Worm (Caenorhabditis elegans) whole organism, late embryonic: ENCODE results near the gene Y69E1A.4.

Source experiments
- F13H6.1 ChIP-seq: sonication (generic microtip); optimal IDR thresholded peaks from 2 replicates; lab custom pipeline; 2016; ENCODE audit warnings: missing genetic modification characterization, missing compliant biosample characterization
- K09A11.1 ChIP-seq: sonication (generic microtip); optimal IDR thresholded peaks from 2 replicates; lab custom pipeline; 2017; ENCODE audit warnings: antibody characterized with exemption, mild to moderate bottlenecking, missing genetic modification characterization, missing compliant biosample characterization; ENCODE audit not compliant: insufficient read depth
- T23F11.4 ChIP-seq: fragments of 200-800 bp; sonication (Bioruptor generic); optimal IDR thresholded peaks from 2 replicates; lab custom pipeline; 2018; ENCODE audit warnings: mild to moderate bottlenecking, missing genetic modification characterization, missing compliant biosample characterization
- ceh-18 ChIP-seq: sonication (generic microtip); optimal IDR thresholded peaks from 2 replicates; lab custom pipeline; 2016; ENCODE audit warnings: missing genetic modification characterization, missing compliant biosample characterization
- ceh-19 ChIP-seq: fragments of 200-800 bp; sonication (Bioruptor generic); optimal IDR thresholded peaks from 2 replicates; lab custom pipeline; 2018; ENCODE audit warnings: mild to moderate bottlenecking, missing genetic modification characterization, missing compliant biosample characterization
- ceh-2 ChIP-seq: sonication (generic microtip); optimal IDR thresholded peaks from 2 replicates; lab custom pipeline; 2016; ENCODE audit warnings: missing genotype, missing genetic modification characterization, missing compliant biosample characterization
- ceh-30 ChIP-seq: fragments of 150-350 bp; optimal IDR thresholded peaks from 2 replicates; lab custom pipeline; 2014; ENCODE audit warnings: missing biosample characterization, missing genetic modification characterization
- ceh-45 ChIP-seq: fragments of 200-800 bp; sonication (Bioruptor generic); IDR thresholded peaks from 2 replicates; pipeline ENCODE4 v1.3.6; 2022; ENCODE audit warnings: missing genetic modification reagents, missing genetic modification characterization, missing compliant biosample characterization
- ceh-6 ChIP-seq: fragments of 200-800 bp; sonication (Bioruptor generic); optimal IDR thresholded peaks from 2 replicates; lab custom pipeline; 2018; ENCODE audit warnings: mild to moderate bottlenecking, missing genetic modification characterization, missing compliant biosample characterization
- dve-1 ChIP-seq: sonication (generic microtip); optimal IDR thresholded peaks from 2 replicates; lab custom pipeline; 2017; ENCODE audit warnings: antibody characterized with exemption, mild to moderate bottlenecking, missing genetic modification characterization, missing compliant biosample characterization
- elt-2 ChIP-seq: sonication (generic microtip); optimal IDR thresholded peaks from 2 replicates; lab custom pipeline; 2016; ENCODE audit warnings: missing genetic modification reagents, missing genetic modification characterization, missing compliant biosample characterization
- ets-4 ChIP-seq: sonication (generic microtip); optimal IDR thresholded peaks from 2 replicates; lab custom pipeline; 2016; ENCODE audit warnings: missing genetic modification characterization, missing compliant biosample characterization
- fax-1 ChIP-seq: sonication (generic microtip); optimal IDR thresholded peaks from 2 replicates; lab custom pipeline; 2016; ENCODE audit warnings: missing genotype, missing genetic modification characterization, missing compliant biosample characterization
- fkh-6 ChIP-seq: sonication (generic microtip); optimal IDR thresholded peaks from 2 replicates; lab custom pipeline; 2016; ENCODE audit warnings: missing genetic modification characterization, missing compliant biosample characterization
- hlh-30 ChIP-seq: sonication (generic microtip); optimal IDR thresholded peaks from 2 replicates; lab custom pipeline; 2017; ENCODE audit warnings: antibody characterized with exemption, missing genetic modification characterization, missing compliant biosample characterization; ENCODE audit not compliant: insufficient read depth
- hlh-6 ChIP-seq: sonication (generic microtip); optimal IDR thresholded peaks from 2 replicates; lab custom pipeline; 2016; ENCODE audit warnings: missing genotype, missing genetic modification characterization, missing compliant biosample characterization
- hlh-8 ChIP-seq: sonication (generic microtip); optimal IDR thresholded peaks from 2 replicates; lab custom pipeline; 2016; ENCODE audit warnings: missing genotype, missing genetic modification characterization, missing compliant biosample characterization
- mec-3 ChIP-seq: sonication (generic microtip); optimal IDR thresholded peaks from 2 replicates; lab custom pipeline; 2016; ENCODE audit warnings: borderline replicate concordance, missing genetic modification characterization, missing compliant biosample characterization
- nhr-11 ChIP-seq: fragments of 150-350 bp; optimal IDR thresholded peaks from 2 replicates; lab custom pipeline; 2014; ENCODE audit warnings: missing biosample characterization, missing genetic modification characterization
- nhr-232 ChIP-seq: sonication (generic microtip); optimal IDR thresholded peaks from 2 replicates; lab custom pipeline; 2016; ENCODE audit warnings: missing genetic modification characterization, missing compliant biosample characterization
- npax-4 ChIP-seq: sonication (generic microtip); optimal IDR thresholded peaks from 2 replicates; lab custom pipeline; 2016; ENCODE audit warnings: missing genetic modification characterization, missing compliant biosample characterization
- odd-2 ChIP-seq: sonication (generic microtip); optimal IDR thresholded peaks from 2 replicates; lab custom pipeline; 2017; ENCODE audit warnings: antibody characterized with exemption, mild to moderate bottlenecking, missing genetic modification characterization, missing compliant biosample characterization
- pag-3 ChIP-seq: sonication (generic microtip); optimal IDR thresholded peaks from 2 replicates; lab custom pipeline; 2016; ENCODE audit warnings: missing compliant biosample characterization, missing genetic modification characterization, borderline replicate concordance
- pat-9 ChIP-seq: fragments of 200-800 bp; sonication (Bioruptor generic); optimal IDR thresholded peaks from 2 replicates; lab custom pipeline; 2018; ENCODE audit warnings: mild to moderate bottlenecking, missing genetic modification characterization, moderate library complexity, missing compliant biosample characterization
- pha-2 ChIP-seq: sonication (generic microtip); optimal IDR thresholded peaks from 2 replicates; lab custom pipeline; 2017; ENCODE audit warnings: mild to moderate bottlenecking, missing genetic modification characterization, missing compliant biosample characterization
- pqm-1 ChIP-seq: sonication (generic microtip); optimal IDR thresholded peaks from 2 replicates; lab custom pipeline; 2016; ENCODE audit warnings: missing genetic modification characterization, missing compliant biosample characterization
- pros-1 ChIP-seq: fragments of 150-350 bp; optimal IDR thresholded peaks from 2 replicates; lab custom pipeline; 2014; ENCODE audit warnings: missing biosample characterization, missing genetic modification reagents, missing genetic modification characterization
- ref-2 ChIP-seq: sonication (generic microtip); optimal IDR thresholded peaks from 2 replicates; lab custom pipeline; 2016; ENCODE audit warnings: missing genetic modification characterization, missing compliant biosample characterization
- rnt-1 ChIP-seq: sonication (generic microtip); optimal IDR thresholded peaks from 2 replicates; lab custom pipeline; 2016; ENCODE audit warnings: missing genetic modification characterization, missing compliant biosample characterization
- sdc-2 ChIP-seq: sonication (generic microtip); optimal IDR thresholded peaks from 2 replicates; lab custom pipeline; 2016; ENCODE audit warnings: missing genotype, missing genetic modification characterization, missing compliant biosample characterization
- syd-9 ChIP-seq: sonication (generic microtip); optimal IDR thresholded peaks from 2 replicates; lab custom pipeline; 2016; ENCODE audit warnings: mild to moderate bottlenecking, missing genetic modification characterization, moderate library complexity, missing compliant biosample characterization
- tbx-2 ChIP-seq: sonication (generic microtip); optimal IDR thresholded peaks from 2 replicates; lab custom pipeline; 2016; ENCODE audit warnings: missing genetic modification characterization, missing compliant biosample characterization
- unc-3 ChIP-seq, 2 experiments: fragments of 200-800 bp in 1 of 2; sonication (Bioruptor generic) in 1 of 2; sonication (generic microtip) in 1 of 2; conservative IDR thresholded peaks in 1 of 2; optimal IDR thresholded peaks in 1 of 2; 2 replicates each; pipeline versions ENCODE4 v1.3.6 to Lab custom; 2016 to 2022; ENCODE audit warnings: missing compliant biosample characterization in 2 of 2, missing genetic modification characterization in 2 of 2, missing genetic modification reagents in 1 of 2
- unc-42 ChIP-seq: sonication (generic microtip); optimal IDR thresholded peaks from 2 replicates; lab custom pipeline; 2016; ENCODE audit warnings: missing genotype, missing genetic modification characterization, missing compliant biosample characterization
- unc-55 ChIP-seq: sonication (generic microtip); optimal IDR thresholded peaks from 2 replicates; lab custom pipeline; 2017; ENCODE audit warnings: missing biosample characterization, missing genetic modification reagents, missing genetic modification characterization
- unc-86 ChIP-seq: sonication (generic microtip); optimal IDR thresholded peaks from 2 replicates; lab custom pipeline; 2016; ENCODE audit warnings: missing genetic modification characterization, missing compliant biosample characterization
- zip-5 ChIP-seq: sonication (generic microtip); optimal IDR thresholded peaks from 2 replicates; lab custom pipeline; 2016; ENCODE audit warnings: missing genetic modification characterization, missing compliant biosample characterization

The Y69E1A.4 gene

DNA sequence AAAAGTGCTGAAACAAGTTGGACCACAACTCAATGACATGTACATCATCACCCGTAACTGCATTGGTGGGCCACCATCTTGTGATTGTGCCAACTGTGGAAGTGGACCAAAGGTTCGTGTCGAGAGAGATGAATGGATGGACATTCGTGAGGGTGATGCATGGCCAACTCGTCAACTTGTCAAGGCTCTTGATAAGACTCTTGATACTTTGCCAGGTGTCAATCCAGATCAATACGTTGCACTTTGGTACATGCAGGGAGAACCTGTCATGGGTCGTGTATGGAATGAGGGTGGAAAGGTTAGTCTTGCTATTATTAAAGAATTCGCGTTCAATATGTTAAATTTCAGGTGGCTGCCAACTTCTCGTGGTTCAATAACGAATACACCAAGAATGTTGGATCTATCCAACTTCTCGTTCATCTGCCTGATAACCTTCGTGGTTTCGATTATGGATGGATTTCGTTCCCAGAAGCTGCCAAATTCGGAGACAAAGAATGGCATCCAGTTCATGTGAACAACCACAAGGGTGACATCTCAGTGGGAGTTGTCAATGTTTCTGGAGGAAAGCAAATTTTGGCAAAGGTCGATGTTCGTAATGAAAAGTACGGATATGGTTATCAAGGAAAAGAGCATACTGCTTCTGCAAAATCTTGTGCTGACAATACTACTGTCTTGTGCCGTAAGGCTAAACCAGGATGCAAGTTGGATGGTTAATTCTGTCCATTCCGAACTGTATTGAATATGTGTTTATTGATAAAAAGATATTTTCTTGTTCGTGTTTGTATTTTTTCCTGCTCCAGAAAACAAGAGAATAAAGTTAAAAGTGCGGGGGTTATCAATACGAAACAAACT is 4.5 kb upstream of the Y69E1A.4 start:
- TF ChIP-seq T23F11.4 (no peak), hlh-8 (no peak), pag-3 (tag; lab: Kevin White, UChicago) (no peak), nhr-11 (tag; lab: Kevin White, UChicago) (no peak), ref-2 (no peak), mec-3 (tag; lab: Kevin White, UChicago) (no peak), fax-1 (tag; lab: Kevin White, UChicago) (no peak), hlh-6 (tag; lab: Kevin White, UChicago) (no peak), pat-9 (no peak), unc-86 (no peak)
- TF ChIP-seq, all 69 proteins: peak for 0

DNA sequence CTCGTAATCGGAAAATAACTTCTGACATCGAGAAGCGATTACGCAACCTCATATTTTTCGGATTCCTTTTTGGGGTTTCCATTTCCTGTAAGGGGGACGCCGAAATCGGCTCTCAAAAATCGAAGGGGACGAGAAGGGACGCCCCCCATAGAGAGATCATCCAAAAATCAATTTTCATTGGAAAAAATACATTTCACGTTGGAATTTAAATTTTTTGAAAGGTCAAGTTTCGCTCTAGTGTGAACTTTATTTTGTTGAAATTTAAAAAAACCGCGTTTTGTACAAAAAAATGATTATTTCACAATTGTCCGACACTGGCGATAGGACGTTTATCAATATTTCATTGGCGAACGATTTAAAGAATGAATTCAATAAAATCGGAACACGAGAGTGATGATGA is 3.1 kb upstream of the Y69E1A.4 start, which contains the start of gene Y69E1A.3:
Y69E1A.3 (plus strand) TSS at position 301 of the 400 bp plus-strand sequence.
- TF ChIP-seq pros-1 (tag; lab: Kevin White, UChicago) (no peak), nhr-232 (tag; lab: Kevin White, UChicago) (no peak), dve-1 (no peak), pqm-1 (no peak), elt-2 (tag; lab: Kevin White, UChicago) (no peak), fkh-6 (tag; lab: Kevin White, UChicago) (no peak), npax-4 (tag; lab: Kevin White, UChicago) (no peak), syd-9 (tag; lab: Kevin White, UChicago) (no peak), ceh-2 (no peak), ceh-6 (no peak), ets-4 (tag; lab: Kevin White, UChicago) (no peak)

DNA sequence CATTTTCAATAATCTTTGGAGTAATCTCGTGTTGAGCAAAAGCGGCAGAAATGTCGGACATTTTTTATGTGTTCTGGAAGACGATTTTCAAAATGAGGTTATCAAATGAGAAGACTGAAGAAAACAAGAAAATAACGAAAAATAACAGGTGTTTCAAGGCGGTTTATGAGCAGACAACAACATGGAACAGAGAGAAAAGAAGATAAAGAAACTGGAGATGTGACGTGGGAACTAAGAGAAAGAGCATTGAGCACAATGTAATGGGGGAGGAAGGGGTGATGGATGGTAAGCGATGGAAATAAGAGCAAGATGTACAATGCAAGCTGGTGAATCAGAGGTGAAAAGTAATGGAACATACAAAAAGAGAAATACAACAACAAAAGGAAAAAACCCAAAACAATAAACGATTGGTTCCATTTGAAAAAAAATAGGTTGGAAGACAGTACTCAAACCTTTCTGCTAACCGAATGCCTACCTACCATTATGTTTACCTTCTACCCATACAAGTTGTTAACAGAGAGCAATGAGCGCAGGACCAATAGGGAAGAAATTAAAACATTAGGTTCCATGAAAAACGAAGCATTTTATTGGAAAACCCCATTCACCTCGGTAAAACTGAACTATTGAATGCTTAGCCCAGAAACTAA is 2.7 kb downstream of the Y69E1A.4 start, which contains the start of gene Y69E1A.5:
Y69E1A.5 (minus strand) TSS at position 73 of the 647 bp plus-strand sequence.
- TF ChIP-seq ceh-2 (no peak), sdc-2 (no peak), unc-55 (GFP tag; lab: Kevin White, UChicago) (peak; percentile 14), fkh-6 (tag; lab: Kevin White, UChicago) (no peak), unc-3 (GFP tag; conservative IDR thresholded peaks at IDR 0.05; lab: Robert Waterston, UW) (no peak), unc-3 (tag; optimal IDR thresholded peaks at IDR 0.05; lab: Kevin White, UChicago) (no peak), tbx-2 (tag; lab: Kevin White, UChicago) (peak; percentile 22), syd-9 (tag; lab: Kevin White, UChicago) (no peak)

DNA sequence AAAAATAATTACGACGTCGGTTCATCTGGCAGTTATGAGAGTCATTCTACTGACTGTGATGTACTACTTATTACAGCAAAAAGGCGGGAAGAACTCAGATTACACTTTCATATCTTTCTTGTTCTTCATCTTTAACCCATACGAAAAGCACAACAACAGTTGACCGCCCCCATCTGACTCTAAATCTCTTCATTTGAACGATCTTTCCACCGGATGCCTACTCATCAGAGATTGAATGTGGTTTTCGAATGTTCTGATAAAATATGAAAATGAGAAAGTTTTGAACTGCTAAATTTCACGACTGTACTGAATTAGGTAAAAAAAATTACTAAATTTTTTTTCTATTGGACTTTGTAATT is 3.2 kb downstream of the Y69E1A.4 start, which contains the start of gene sri-19:
sri-19 (plus strand) TSS at position 143 of the 359 bp plus-strand sequence.
- TF ChIP-seq zip-5 (tag; lab: Kevin White, UChicago): no peak
- no peak for TF ChIP-seq ceh-18 (tag; lab: Kevin White, UChicago)
- no peak for TF ChIP-seq unc-86
- no peak for TF ChIP-seq rnt-1 (tag; lab: Kevin White, UChicago)
- TF ChIP-seq pha-2 (tag; lab: Kevin White, UChicago): no peak
- no peak for TF ChIP-seq syd-9 (tag; lab: Kevin White, UChicago)
- no peak for TF ChIP-seq hlh-30 (tag; lab: Kevin White, UChicago)
- TF ChIP-seq odd-2 (tag; lab: Kevin White, UChicago): no peak
- TF ChIP-seq pros-1 (tag; lab: Kevin White, UChicago): no peak
- TF ChIP-seq ceh-45 (GFP tag; lab: Robert Waterston, UW): no peak
- no peak for TF ChIP-seq ceh-19 (GFP tag; lab: Kevin White, UChicago)
- TF ChIP-seq unc-42 (tag; lab: Kevin White, UChicago): no peak
- TF ChIP-seq K09A11.1: no peak
- TF ChIP-seq F13H6.1: no peak
- no peak for TF ChIP-seq ref-2
- no peak for TF ChIP-seq ceh-30
- no peak for TF ChIP-seq pag-3 (tag; lab: Kevin White, UChicago)
